Worm (Caenorhabditis elegans) whole organism, young adult: ENCODE measurements around the gene srx-14.

ENCODE experiments used
- B0019.2 ChIP-seq: fragments of 200-800 bp; sonication (Bioruptor generic); conservative IDR thresholded peaks from 2 replicates; pipeline ENCODE4 v1.3.6; 2022; ENCODE audit warnings: missing genetic modification reagents, missing genetic modification characterization, missing compliant biosample characterization
- B0336.3 ChIP-seq: fragments of 200-800 bp; sonication (Bioruptor generic); IDR thresholded peaks from 2 replicates; pipeline ENCODE4 v1.3.6; 2022; ENCODE audit warnings: missing genetic modification characterization, missing compliant biosample characterization
- D2030.7 ChIP-seq: fragments of 200-800 bp; sonication (Bioruptor generic); IDR thresholded peaks from 2 replicates; pipeline ENCODE4 v1.3.6; 2022; ENCODE audit warnings: missing genetic modification reagents, missing genetic modification characterization, missing compliant biosample characterization
- F39B2.1 ChIP-seq: fragments of 200-800 bp; sonication (Bioruptor generic); IDR thresholded peaks from 2 replicates; pipeline ENCODE4 v1.3.6; 2022; ENCODE audit warnings: missing genetic modification reagents, missing genetic modification characterization, missing compliant biosample characterization
- F52B5.7 ChIP-seq: sonication (generic microtip); optimal IDR thresholded peaks from 2 replicates; lab custom pipeline; 2016; ENCODE audit warnings: mild to moderate bottlenecking, missing genetic modification characterization, missing compliant biosample characterization
- K12H6.12 ChIP-seq: fragments of 200-800 bp; sonication (Bioruptor generic); optimal IDR thresholded peaks from 2 replicates; lab custom pipeline; 2018; ENCODE audit warnings: mild to moderate bottlenecking, missing genetic modification characterization, missing compliant biosample characterization
- ZK185.1 ChIP-seq: sonication (generic microtip); optimal IDR thresholded peaks from 2 replicates; lab custom pipeline; 2016; ENCODE audit warnings: mild to moderate bottlenecking, missing genetic modification characterization, missing compliant biosample characterization; ENCODE audit not compliant: poor library complexity, severe bottlenecking
- aptf-2 ChIP-seq: fragments of 200-800 bp; sonication (Bioruptor generic); conservative IDR thresholded peaks from 2 replicates; pipeline ENCODE4 v1.3.6; 2022; ENCODE audit warnings: missing genetic modification reagents, missing genetic modification characterization, missing compliant biosample characterization
- attf-3 ChIP-seq: fragments of 200-800 bp; sonication (Bioruptor generic); conservative IDR thresholded peaks from 2 replicates; pipeline ENCODE4 v1.3.6; 2022; ENCODE audit warnings: missing genetic modification reagents, missing genetic modification characterization, missing compliant biosample characterization
- attf-5 ChIP-seq: fragments of 200-800 bp; sonication (Bioruptor generic); optimal IDR thresholded peaks from 2 replicates; lab custom pipeline; 2018; ENCODE audit warnings: mild to moderate bottlenecking, missing genetic modification characterization, missing compliant biosample characterization
- bed-2 ChIP-seq: fragments of 200-800 bp; sonication (Bioruptor generic); IDR thresholded peaks from 2 replicates; pipeline ENCODE4 v1.3.6; 2022; ENCODE audit warnings: missing genetic modification reagents, missing genetic modification characterization, missing compliant biosample characterization
- ccch-3 ChIP-seq: fragments of 200-800 bp; sonication (Bioruptor generic); optimal IDR thresholded peaks from 2 replicates; lab custom pipeline; 2018; ENCODE audit warnings: mild to moderate bottlenecking, missing genetic modification characterization, missing compliant biosample characterization
- cebp-1 ChIP-seq, 2 experiments: fragments of 200-800 bp in 1 of 2; sonication (Bioruptor generic) in 1 of 2; sonication (generic microtip) in 1 of 2; IDR thresholded peaks in 1 of 2; optimal IDR thresholded peaks in 1 of 2; 2 replicates each; pipeline versions ENCODE4 v1.3.6 to Lab custom; 2017 to 2022; ENCODE audit warnings: missing compliant biosample characterization in 2 of 2, missing genetic modification characterization in 2 of 2, mild to moderate bottlenecking in 1 of 2, missing genetic modification reagents in 1 of 2, moderate library complexity in 1 of 2
- ceh-27 ChIP-seq: fragments of 200-800 bp; sonication (Bioruptor generic); optimal IDR thresholded peaks from 2 replicates; lab custom pipeline; 2018; ENCODE audit warnings: mild to moderate bottlenecking, missing genetic modification characterization, moderate library complexity, missing compliant biosample characterization
- ceh-58 ChIP-seq: fragments of 200-800 bp; sonication (Bioruptor generic); IDR thresholded peaks from 2 replicates; pipeline ENCODE4 v1.3.6; 2022; ENCODE audit warnings: missing genetic modification characterization, missing compliant biosample characterization
- ceh-91 ChIP-seq: fragments of 200-800 bp; sonication (Bioruptor generic); IDR thresholded peaks from 2 replicates; pipeline ENCODE4 v1.3.6; 2022; ENCODE audit warnings: missing genetic modification reagents, missing genetic modification characterization, missing compliant biosample characterization
- chd-7 ChIP-seq: sonication (generic microtip); optimal IDR thresholded peaks from 2 replicates; lab custom pipeline; 2016; ENCODE audit warnings: mild to moderate bottlenecking, missing genetic modification characterization, moderate library complexity, missing compliant biosample characterization
- die-1 ChIP-seq: sonication (generic microtip); optimal IDR thresholded peaks from 2 replicates; lab custom pipeline; 2016; ENCODE audit warnings: missing genotype, mild to moderate bottlenecking, missing genetic modification characterization, missing compliant biosample characterization
- dox-1 ChIP-seq: fragments of 200-800 bp; sonication (Bioruptor generic); IDR thresholded peaks from 2 replicates; pipeline ENCODE4 v1.3.6; 2022; ENCODE audit warnings: missing genetic modification reagents, missing genetic modification characterization, missing compliant biosample characterization
- egrh-3 ChIP-seq: fragments of 200-800 bp; sonication (Bioruptor generic); IDR thresholded peaks from 2 replicates; pipeline ENCODE4 v1.3.6; 2022; ENCODE audit warnings: missing genetic modification reagents, missing genetic modification characterization, missing compliant biosample characterization
- ekl-4 ChIP-seq: fragments of 200-800 bp; sonication (Bioruptor generic); IDR thresholded peaks from 2 replicates; pipeline ENCODE4 v1.3.6; 2022; ENCODE audit warnings: missing genetic modification reagents, missing genetic modification characterization, missing compliant biosample characterization
- ets-4 ChIP-seq: fragments of 200-800 bp; sonication (Bioruptor generic); optimal IDR thresholded peaks from 2 replicates; lab custom pipeline; 2018; ENCODE audit warnings: mild to moderate bottlenecking, missing genetic modification characterization, missing compliant biosample characterization
- gei-17 ChIP-seq: fragments of 200-800 bp; sonication (Bioruptor generic); optimal IDR thresholded peaks from 2 replicates; lab custom pipeline; 2018; ENCODE audit warnings: mild to moderate bottlenecking, missing genetic modification characterization, missing compliant biosample characterization
- hlh-12 ChIP-seq: sonication (generic microtip); optimal IDR thresholded peaks from 2 replicates; lab custom pipeline; 2016; ENCODE audit warnings: missing genetic modification characterization, missing compliant biosample characterization
- hmg-1.2 ChIP-seq: fragments of 200-800 bp; sonication (Bioruptor generic); IDR thresholded peaks from 2 replicates; pipeline ENCODE4 v1.3.6; 2022; ENCODE audit warnings: missing genetic modification reagents, missing genetic modification characterization, missing compliant biosample characterization
- hmg-20 ChIP-seq: fragments of 200-800 bp; sonication (Bioruptor generic); IDR thresholded peaks from 2 replicates; pipeline ENCODE4 v1.3.6; 2022; ENCODE audit warnings: missing genetic modification reagents, missing genetic modification characterization, missing compliant biosample characterization
- lag-1 ChIP-seq: fragments of 200-800 bp; sonication (Bioruptor generic); IDR thresholded peaks from 2 replicates; pipeline ENCODE4 v1.3.6; 2022; ENCODE audit warnings: missing genetic modification reagents, missing genetic modification characterization, missing compliant biosample characterization
- lin-35 ChIP-seq, 3 experiments: fragments of 150-350 bp in 2 of 3; sonication (generic microtip) in 1 of 3; optimal IDR thresholded peaks; 2 replicates each; lab custom pipeline; 2014 to 2018; ENCODE audit warnings: missing biosample characterization in 3 of 3, missing genetic modification characterization in 3 of 3, missing genetic modification reagents in 3 of 3
- lin-40 ChIP-seq: sonication (generic microtip); optimal IDR thresholded peaks from 2 replicates; lab custom pipeline; 2016; ENCODE audit warnings: missing genetic modification characterization, mild to moderate bottlenecking, missing compliant biosample characterization, missing genotype, missing genetic modification reagents
- lin-54 ChIP-seq: fragments of 200-800 bp; sonication (Bioruptor generic); optimal IDR thresholded peaks from 2 replicates; lab custom pipeline; 2018; ENCODE audit warnings: mild to moderate bottlenecking, missing genetic modification characterization, missing compliant biosample characterization
- lsl-1 ChIP-seq: fragments of 200-800 bp; sonication (Bioruptor generic); optimal IDR thresholded peaks from 2 replicates; lab custom pipeline; 2018; ENCODE audit warnings: mild to moderate bottlenecking, missing genetic modification characterization, moderate library complexity, missing compliant biosample characterization
- madf-10 ChIP-seq: sonication (generic microtip); optimal IDR thresholded peaks from 2 replicates; lab custom pipeline; 2016; ENCODE audit warnings: mild to moderate bottlenecking, missing genetic modification characterization, missing compliant biosample characterization
- madf-3 ChIP-seq: fragments of 200-800 bp; sonication (Bioruptor generic); IDR thresholded peaks from 2 replicates; pipeline ENCODE4 v1.3.6; 2022; ENCODE audit warnings: missing genetic modification reagents, missing genetic modification characterization, missing compliant biosample characterization
- mcd-1 ChIP-seq: fragments of 200-800 bp; sonication (Bioruptor generic); IDR thresholded peaks from 2 replicates; pipeline ENCODE4 v1.3.6; 2022; ENCODE audit warnings: missing genetic modification reagents, missing genetic modification characterization, missing compliant biosample characterization
- mel-28 ChIP-seq: sonication (generic microtip); optimal IDR thresholded peaks from 2 replicates; lab custom pipeline; 2016; ENCODE audit warnings: borderline replicate concordance, mild to moderate bottlenecking, missing genetic modification characterization, missing compliant biosample characterization
- mes-4 ChIP-seq: sonication (generic microtip); optimal IDR thresholded peaks from 2 replicates; lab custom pipeline; 2016; ENCODE audit warnings: missing genotype, missing genetic modification characterization, missing compliant biosample characterization
- nfya-1 ChIP-seq: sonication (generic microtip); optimal IDR thresholded peaks from 2 replicates; lab custom pipeline; 2017; ENCODE audit warnings: antibody characterized with exemption, missing compliant biosample characterization, missing genetic modification characterization, borderline replicate concordance; ENCODE audit not compliant: insufficient read depth
- nfyb-1 ChIP-seq: fragments of 200-800 bp; sonication (Bioruptor generic); IDR thresholded peaks from 2 replicates; pipeline ENCODE4 v1.3.6; 2022; ENCODE audit warnings: missing genetic modification reagents, missing genetic modification characterization, missing compliant biosample characterization
- nhr-80 ChIP-seq: sonication (generic microtip); optimal IDR thresholded peaks from 2 replicates; lab custom pipeline; 2016; ENCODE audit warnings: missing genetic modification characterization, missing compliant biosample characterization
- pbrm-1 ChIP-seq: fragments of 200-800 bp; sonication (Bioruptor generic); IDR thresholded peaks from 2 replicates; pipeline ENCODE4 v1.3.6; 2022; ENCODE audit warnings: missing genetic modification reagents, missing genetic modification characterization, missing compliant biosample characterization
- sea-2 ChIP-seq: fragments of 200-800 bp; sonication (Bioruptor generic); IDR thresholded peaks from 2 replicates; pipeline ENCODE4 v1.3.6; 2022; ENCODE audit warnings: missing genetic modification characterization, missing compliant biosample characterization
- zfh-2 ChIP-seq: fragments of 200-800 bp; sonication (Bioruptor generic); conservative IDR thresholded peaks from 2 replicates; pipeline ENCODE4 v1.3.6; 2022; ENCODE audit warnings: missing genetic modification reagents, missing genetic modification characterization, missing compliant biosample characterization
- ztf-6 ChIP-seq: fragments of 200-800 bp; sonication (Bioruptor generic); IDR thresholded peaks from 2 replicates; pipeline ENCODE4 v1.3.6; 2022; ENCODE audit warnings: missing genetic modification reagents, missing genetic modification characterization, missing compliant biosample characterization

The srx-14 gene

ce11 chrIV:1086913-1087312 is 26.6 kb downstream of the srx-14 start, which contains the start of gene csn-4:
csn-4 (minus strand) TSS chrIV:1087013.
- TF ChIP-seq ccch-3 (GFP tag; lab: Kevin White, UChicago) (no peak), cebp-1 (GFP tag; IDR thresholded peaks at IDR 0.05; lab: Robert Waterston, UW) (no peak), cebp-1 (tag; optimal IDR thresholded peaks at IDR 0.05; lab: Kevin White, UChicago) (peak; percentile 15), nfyb-1 (GFP tag; lab: Robert Waterston, UW) (0 out of 2 replicates have a peak, but pooled peaks have one; percentile 10), hlh-12 (tag; lab: Kevin White, UChicago) (no peak), egrh-3 (GFP tag; lab: Robert Waterston, UW) (no peak), mes-4 (tag; lab: Kevin White, UChicago) (no peak), D2030.7 (no peak), ZK185.1 (tag; lab: Kevin White, UChicago) (no peak), B0019.2 (GFP tag; lab: Robert Waterston, UW) (no peak), die-1 (tag; lab: Kevin White, UChicago) (no peak)

ce11 chrIV:1075484-1075883 is 38.1 kb downstream of the srx-14 start:
- TF ChIP-seq madf-10 (tag; lab: Kevin White, UChicago) = no peak
- TF ChIP-seq nhr-80 (tag; lab: Kevin White, UChicago) = peak; percentile 33
- no peak for TF ChIP-seq F39B2.1 (GFP tag; lab: Robert Waterston, UW)
- TF ChIP-seq chd-7 (tag; lab: Kevin White, UChicago) = no peak
- no peak for TF ChIP-seq ceh-91 (GFP tag; lab: Robert Waterston, UW)

ce11 chrIV:1074069-1074468 is 39.5 kb downstream of the srx-14 start:
- TF ChIP-seq ztf-6 = no peak
- TF ChIP-seq lin-54 (GFP tag; lab: Kevin White, UChicago) = no peak
- TF ChIP-seq nfya-1 = no peak
- TF ChIP-seq gei-17 (GFP tag; lab: Kevin White, UChicago) = no peak
- TF ChIP-seq lin-40 (tag; lab: Kevin White, UChicago) = no peak
- TF ChIP-seq mcd-1 (GFP tag; lab: Robert Waterston, UW) = no peak
- TF ChIP-seq die-1 (tag; lab: Kevin White, UChicago) = no peak
- no peak for TF ChIP-seq ceh-27 (GFP tag; lab: Kevin White, UChicago)
- TF ChIP-seq lag-1 (GFP tag; lab: Robert Waterston, UW) = no peak
- TF ChIP-seq ceh-58 = no peak
- TF ChIP-seq bed-2 (GFP tag; lab: Robert Waterston, UW) = no peak
- no peak for TF ChIP-seq mel-28 (tag; lab: Kevin White, UChicago)
- no peak for TF ChIP-seq B0336.3 (GFP tag; lab: Robert Waterston, UW)
- TF ChIP-seq hmg-20 = no peak
- TF ChIP-seq, all 124 proteins: peak for 0

DNA sequence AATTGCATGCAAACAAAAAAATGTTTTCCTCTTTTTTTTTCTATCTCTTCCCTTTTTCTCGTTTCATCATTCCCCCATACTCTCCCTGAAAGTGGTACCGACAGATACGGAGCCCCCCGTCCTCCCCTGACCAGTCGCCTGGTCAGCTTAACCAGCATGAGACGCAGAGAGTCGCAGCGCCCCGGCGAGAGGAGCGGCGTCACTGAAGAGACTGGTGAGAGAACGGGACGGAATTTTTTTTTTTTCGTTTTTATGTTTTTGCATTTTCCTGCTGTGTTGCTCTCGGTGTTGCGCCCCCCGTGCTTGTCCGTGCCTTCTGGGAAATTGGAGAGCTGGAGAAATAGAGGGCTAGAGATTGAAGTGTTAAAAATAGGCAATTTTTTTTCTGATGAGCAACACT is 43.2 kb downstream of the srx-14 start:
- peak; percentile 80; the same call in 1 of the 2 replicates for TF ChIP-seq pbrm-1 (GFP tag; lab: Robert Waterston, UW)
- TF ChIP-seq bed-2 (GFP tag; lab: Robert Waterston, UW) = no peak
- no peak for TF ChIP-seq madf-3
- TF ChIP-seq attf-5 = peak; percentile 32
- TF ChIP-seq zfh-2 (GFP tag; lab: Robert Waterston, UW) = peak; percentile 99
- TF ChIP-seq hmg-1.2 (GFP tag; lab: Robert Waterston, UW) = peak; percentile 84
- TF ChIP-seq lsl-1 (GFP tag; lab: Kevin White, UChicago) = no peak
- TF ChIP-seq sea-2 (GFP tag; lab: Robert Waterston, UW) = no peak
- no peak for TF ChIP-seq lag-1 (GFP tag; lab: Robert Waterston, UW)
- TF ChIP-seq dox-1 = peak; percentile 58
- peak; percentile 66 for TF ChIP-seq mcd-1 (GFP tag; lab: Robert Waterston, UW)
- TF ChIP-seq attf-3 = 0 out of 2 replicates have a peak, but pooled peaks have one; percentile 42
- TF ChIP-seq K12H6.12 (tag; lab: Kevin White, UChicago) = peak; percentile 47
- TF ChIP-seq aptf-2 (GFP tag; lab: Robert Waterston, UW) = no peak
- peak in 1 of 3 experiments; percentile 54 for TF ChIP-seq lin-35 (GFP tag; optimal IDR thresholded peaks at IDR 0.05; lab: Kevin White, UChicago)
- TF ChIP-seq hlh-12 (tag; lab: Kevin White, UChicago) = no peak
- TF ChIP-seq ets-4 (GFP tag; lab: Kevin White, UChicago) = peak; percentile 29
- TF ChIP-seq madf-10 (tag; lab: Kevin White, UChicago) = peak; percentile 1
- peak; percentile 82 for TF ChIP-seq egrh-3 (GFP tag; lab: Robert Waterston, UW)
- no peak for TF ChIP-seq F52B5.7 (tag; lab: Kevin White, UChicago)
- no peak for TF ChIP-seq ekl-4 (GFP tag; lab: Robert Waterston, UW)
- TF ChIP-seq B0336.3 (GFP tag; lab: Robert Waterston, UW) = no peak
